Worm (Caenorhabditis elegans) whole organism, midembryonic: Measurements from ENCODE around the gene ZK105.12.

Experiments
- klf-2 ChIP-seq: fragments of 200-800 bp; sonication (Bioruptor generic); conservative IDR thresholded peaks from 2 replicates; pipeline ENCODE4 v1.3.6; 2022; ENCODE audit warnings: missing genetic modification reagents, missing genetic modification characterization, missing compliant biosample characterization
- ztf-23 ChIP-seq: fragments of 200-800 bp; sonication (Bioruptor generic); IDR thresholded peaks from 2 replicates; pipeline ENCODE4 v1.3.6; 2022; ENCODE audit warnings: missing genetic modification reagents, missing genetic modification characterization, missing compliant biosample characterization

- TF ChIP-seq ztf-23 (GFP tag; lab: Robert Waterston, UW): no peak
- no peak for TF ChIP-seq klf-2 (GFP tag; lab: Robert Waterston, UW)
Observed at ce11 chrV:7689888-7690287, 26.0 kb downstream of the ZK105.12 start, which contains the start of gene C12D5.9.
